Fruit fly (Drosophila melanogaster): Measurements from ENCODE around the gene CG15646.

The CG15646 gene

DNA sequence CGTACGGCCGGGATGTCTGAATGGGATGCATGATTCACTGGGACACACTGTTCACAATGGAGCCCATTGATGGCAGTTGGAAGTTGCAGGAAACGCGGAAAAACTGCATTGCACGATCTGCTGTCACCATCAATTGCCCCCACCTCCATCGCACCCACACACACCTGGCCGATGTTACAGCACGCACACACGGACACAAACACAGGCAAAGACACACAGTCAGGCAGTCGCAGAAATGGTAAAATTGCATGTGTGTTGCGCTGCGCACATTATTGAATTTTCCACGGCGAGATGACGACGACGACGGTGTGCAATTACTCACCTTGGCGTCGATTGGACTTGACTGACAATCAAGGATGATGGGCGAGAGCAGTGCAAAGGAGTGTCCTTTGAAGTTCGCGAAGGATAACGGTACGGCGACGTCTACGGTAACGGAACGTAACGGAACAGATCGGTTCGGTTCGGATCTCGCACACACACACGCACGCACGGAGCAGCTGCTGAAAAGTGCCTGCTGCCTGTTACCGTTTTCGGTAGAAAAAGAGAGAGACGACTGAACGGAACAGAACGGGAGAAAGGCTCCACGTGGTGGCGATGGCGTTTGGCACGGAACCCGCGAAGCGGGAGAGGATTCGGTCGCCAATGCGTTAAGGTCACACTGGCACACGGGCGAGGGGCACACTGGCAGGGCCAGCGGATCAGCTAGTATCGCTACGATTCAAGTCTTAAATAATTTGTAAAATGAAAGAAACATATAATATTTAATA is 39.3 kb upstream of the CG15646 start, which contains the start of the genes CG9281 and CG15601 (continued):
- peak; percentile 93 for TF ChIP-seq cg (GFP tag; optimal IDR thresholded peaks at IDR 0.05)
- TF ChIP-seq CG8290 (GFP tag; optimal IDR thresholded peaks at IDR 0.05) = no peak
- peak in 1 of 2 experiments; percentile 59 for TF ChIP-seq CG8290 (tag; optimal IDR thresholded peaks at IDR 0.05)
- no peak for TF ChIP-seq CG1602 (GFP tag; optimal IDR thresholded peaks at IDR 0.05)
- TF ChIP-seq CG14965 (GFP tag; optimal IDR thresholded peaks at IDR 0.05; ENCODE audit: borderline replicate concordance) = no peak
- peak; percentile 87 for TF ChIP-seq CG17385 (GFP tag; optimal IDR thresholded peaks at IDR 0.05)
- peak; percentile 32; the same call in 1 of the 3 replicates for TF ChIP-seq dysf (GFP tag; IDR thresholded peaks at IDR 0.05)
- no peak for TF ChIP-seq Sox102F (GFP tag; optimal IDR thresholded peaks at IDR 0.05)
- peak in 1 of 2 experiments; percentile 83 for TF ChIP-seq Pdp1 (GFP tag; optimal IDR thresholded peaks at IDR 0.05)
- TF ChIP-seq vnd (GFP tag; IDR thresholded peaks at IDR 0.05; ENCODE audit: partially characterized antibody) = no peak
- no peak for TF ChIP-seq CG2202 (tag; optimal IDR thresholded peaks at IDR 0.05)
- peak; percentile 29; the same call in 1 of the 2 replicates for TF ChIP-seq Bgb (GFP tag; IDR thresholded peaks at IDR 0.05; ENCODE audit: partially characterized antibody)
- TF ChIP-seq CG4617 (GFP tag; optimal IDR thresholded peaks at IDR 0.05; ENCODE audit: borderline replicate concordance) = peak; percentile 49
- TF ChIP-seq ttk (GFP tag; IDR thresholded peaks at IDR 0.05) = no peak
- no peak for TF ChIP-seq unpg (GFP tag; optimal IDR thresholded peaks at IDR 0.05)
- TF ChIP-seq Nf-YB (GFP tag; optimal IDR thresholded peaks at IDR 0.05) = no peak
- TF ChIP-seq toy (GFP tag; IDR thresholded peaks at IDR 0.05) = no peak
- no peak for TF ChIP-seq Mes4 (GFP tag; optimal IDR thresholded peaks at IDR 0.05)
- no peak for TF ChIP-seq jing (GFP tag; optimal IDR thresholded peaks at IDR 0.05)
- peak; percentile 2 for TF ChIP-seq BtbVII (GFP tag; optimal IDR thresholded peaks at IDR 0.05)
- TF ChIP-seq CG15601 (tag; optimal IDR thresholded peaks at IDR 0.05) = peak; percentile 63
- TF ChIP-seq trem (tag; optimal IDR thresholded peaks at IDR 0.05) = peak; percentile 48
- no peak for TF ChIP-seq kah (GFP tag; optimal IDR thresholded peaks at IDR 0.05)
- no peak for TF ChIP-seq lola (GFP tag; optimal IDR thresholded peaks at IDR 0.05)
- no peak for TF ChIP-seq fd102C (GFP tag; optimal IDR thresholded peaks at IDR 0.05)
- peak; percentile 9; the same call in 1 of the 3 replicates for TF ChIP-seq otp (GFP tag; IDR thresholded peaks at IDR 0.05)
- TF ChIP-seq bbx (GFP tag; IDR thresholded peaks at IDR 0.05; ENCODE audit: partially characterized antibody) = peak; percentile 19; the same call in 1 of the 2 replicates
- peak; percentile 35 for TF ChIP-seq CG10267 (tag; optimal IDR thresholded peaks at IDR 0.05)
- no peak for TF ChIP-seq TFAM (GFP tag; optimal IDR thresholded peaks at IDR 0.05)
- TF ChIP-seq scrt (GFP tag; optimal IDR thresholded peaks at IDR 0.05) = no peak
- TF ChIP-seq Spps (tag; optimal IDR thresholded peaks at IDR 0.05) = no peak
- peak; percentile 36 for TF ChIP-seq her (GFP tag; optimal IDR thresholded peaks at IDR 0.05)
- TF ChIP-seq H2.0 (GFP tag; IDR thresholded peaks at IDR 0.05) = no peak
- TF ChIP-seq CG18011 (GFP tag; optimal IDR thresholded peaks at IDR 0.05) = no peak
- TF ChIP-seq dm (GFP tag; optimal IDR thresholded peaks at IDR 0.05) = peak; percentile 96
- TF ChIP-seq peb (GFP tag; IDR thresholded peaks at IDR 0.05) = no peak
- TF ChIP-seq usp (GFP tag; optimal IDR thresholded peaks at IDR 0.05) = no peak
- no peak for TF ChIP-seq CG17568 (GFP tag; optimal IDR thresholded peaks at IDR 0.05)
- no peak for TF ChIP-seq chif (GFP tag; optimal IDR thresholded peaks at IDR 0.05)
- no peak for TF ChIP-seq en (GFP tag; optimal IDR thresholded peaks at IDR 0.05)
- no peak for TF ChIP-seq danr (GFP tag; IDR thresholded peaks at IDR 0.05)
- TF ChIP-seq CG34376 (GFP tag; optimal IDR thresholded peaks at IDR 0.05) = peak; percentile 52
- TF ChIP-seq tll (GFP tag; optimal IDR thresholded peaks at IDR 0.05) = no peak
- peak; percentile 82; the same call in 1 of the 2 replicates for TF ChIP-seq rib (GFP tag; IDR thresholded peaks at IDR 0.05)
- TF ChIP-seq slbo (GFP tag; IDR thresholded peaks at IDR 0.05) = peak; percentile 43
- no peak for TF ChIP-seq zen (tag; optimal IDR thresholded peaks at IDR 0.05)
- peak; percentile 70 for TF ChIP-seq pzg (GFP tag; optimal IDR thresholded peaks at IDR 0.05)
- TF ChIP-seq Taf1 (GFP tag; IDR thresholded peaks at IDR 0.05) = no peak

All from whole organism, embryonic.